Fruit fly (Drosophila melanogaster): Measurements from ENCODE around the gene RanBP3.

The RanBP3 gene

DNA sequence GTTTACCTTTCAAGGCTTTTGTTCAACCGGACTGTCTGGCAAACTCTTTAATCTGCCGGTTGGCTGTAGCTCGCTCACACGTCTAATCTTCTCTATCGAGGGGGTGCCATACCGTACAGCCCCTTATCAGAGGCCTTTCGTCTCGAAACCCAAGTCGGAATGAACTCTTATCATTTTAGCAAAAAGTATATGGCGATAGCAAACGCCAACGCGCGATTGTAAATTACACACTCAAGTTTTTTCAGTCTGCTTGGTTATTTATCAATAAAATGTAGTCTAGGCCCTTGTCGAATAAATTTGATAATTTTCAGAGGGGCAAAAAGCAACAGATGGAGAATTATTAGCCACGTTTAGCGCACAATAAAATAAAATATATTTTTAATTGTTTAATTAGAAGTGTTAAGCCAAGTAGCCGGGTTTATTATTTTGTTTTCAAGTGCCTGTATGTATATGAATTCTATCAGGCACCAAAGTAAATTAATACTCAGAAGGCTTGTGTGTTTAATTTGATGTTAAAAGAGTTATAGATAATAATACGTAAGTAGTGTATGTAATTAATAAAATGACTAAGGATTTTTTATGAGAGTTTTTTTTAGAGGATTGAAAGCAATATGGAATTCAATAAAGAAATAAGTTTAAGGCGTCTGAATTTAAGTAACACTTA is 27.7 kb downstream of the RanBP3 start (continued):
- TF ChIP-seq Nf-YB (GFP tag; optimal IDR thresholded peaks at IDR 0.05) (no peak), kay (GFP tag; optimal IDR thresholded peaks at IDR 0.05) (no peak), chinmo (GFP tag; IDR thresholded peaks at IDR 0.05; ENCODE audit: partially characterized antibody) (0 out of 4 replicates have a peak, but pooled peaks have one; percentile 16), pb (GFP tag; optimal IDR thresholded peaks at IDR 0.05) (no peak), CG8290 (GFP tag; optimal IDR thresholded peaks at IDR 0.05) (no peak), CG8290 (tag; optimal IDR thresholded peaks at IDR 0.05) (peak in 1 of 2 experiments; percentile 8), Trl (optimal IDR thresholded peaks at IDR 0.05) (no peak), Trl (GFP tag; optimal IDR thresholded peaks at IDR 0.05) (no peak), sd (tag; optimal IDR thresholded peaks at IDR 0.05) (peak; percentile 74), HmgZ (tag; optimal IDR thresholded peaks at IDR 0.05) (peak; percentile 2), CG11085 (GFP tag; IDR thresholded peaks at IDR 0.05) (no peak), CG3726 (GFP tag; IDR thresholded peaks at IDR 0.05) (no peak), CG11504 (tag; optimal IDR thresholded peaks at IDR 0.05) (no peak), ab (GFP tag; optimal IDR thresholded peaks at IDR 0.05) (no peak), sug (tag; optimal IDR thresholded peaks at IDR 0.05) (peak; percentile 97), CG18011 (GFP tag; optimal IDR thresholded peaks at IDR 0.05) (no peak), CG3281 (GFP tag; optimal IDR thresholded peaks at IDR 0.05) (no peak), CG10654 (GFP tag; optimal IDR thresholded peaks at IDR 0.05) (no peak), Scr (GFP tag; IDR thresholded peaks at IDR 0.05; ENCODE audit: partially characterized antibody) (no peak), H2.0 (GFP tag; IDR thresholded peaks at IDR 0.05) (no peak), CG7745 (tag; optimal IDR thresholded peaks at IDR 0.05) (no peak), exex (tag; optimal IDR thresholded peaks at IDR 0.05) (peak; percentile 99), CG31388 (GFP tag; optimal IDR thresholded peaks at IDR 0.05) (no peak), stwl (tag; optimal IDR thresholded peaks at IDR 0.05) (no peak), row (GFP tag; IDR thresholded peaks at IDR 0.05) (0 out of 3 replicates have a peak, but pooled peaks have one; percentile 16), CG13775 (GFP tag; optimal IDR thresholded peaks at IDR 0.05) (no peak), Atf-2 (GFP tag; optimal IDR thresholded peaks at IDR 0.05) (no peak), CG34376 (GFP tag; optimal IDR thresholded peaks at IDR 0.05) (peak; percentile 85), Neu2 (GFP tag; optimal IDR thresholded peaks at IDR 0.05; ENCODE audit: borderline replicate concordance) (no peak), Med (GFP tag) (peak; percentile 28), CG32532 (GFP tag; IDR thresholded peaks at IDR 0.05) (no peak), Atf6 (GFP tag; IDR thresholded peaks at IDR 0.05) (0 out of 2 replicates have a peak, but pooled peaks have one; percentile 31), Dll (GFP tag; IDR thresholded peaks at IDR 0.05; ENCODE audit: partially characterized antibody) (no peak), CG15479 (GFP tag; optimal IDR thresholded peaks at IDR 0.05) (peak; percentile 28), CG11696 (GFP tag; IDR thresholded peaks at IDR 0.05) (no peak), D (optimal IDR thresholded peaks at IDR 0.05) (no peak), D (GFP tag; optimal IDR thresholded peaks at IDR 0.05) (no peak), CG10543 (GFP tag; optimal IDR thresholded peaks at IDR 0.05) (peak; percentile 43), cwo (GFP tag; optimal IDR thresholded peaks at IDR 0.05) (peak; percentile 39)

DNA sequence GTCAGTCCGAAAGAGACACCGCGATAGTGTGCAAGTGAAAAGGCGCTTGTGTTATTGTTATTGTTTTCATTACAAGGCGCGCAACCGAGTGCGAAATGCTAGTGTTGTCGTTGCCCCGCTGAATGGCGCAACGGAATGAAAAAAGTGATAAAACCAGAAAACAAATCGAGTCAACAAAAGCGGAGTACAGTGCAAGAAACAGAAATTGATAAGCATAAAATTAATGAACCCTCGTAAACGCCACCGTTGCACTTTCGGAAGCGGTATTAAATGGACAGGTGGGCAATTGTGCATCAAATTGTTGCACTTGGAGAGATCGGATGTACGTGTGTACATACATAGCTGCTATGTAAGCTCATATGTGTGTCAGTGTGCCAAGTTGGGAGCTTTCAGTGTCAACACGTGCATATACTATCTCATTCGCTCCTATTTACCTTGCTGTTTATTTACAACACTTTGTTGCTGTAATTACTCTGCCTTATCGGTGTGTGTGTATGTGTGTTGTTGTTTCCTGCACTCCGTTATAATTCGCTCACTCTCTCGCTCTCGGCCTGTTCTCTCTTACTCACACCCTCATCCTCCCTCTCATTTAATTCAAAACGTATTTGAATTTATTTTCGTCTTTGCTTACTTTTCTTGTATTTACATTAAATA is 29.1 kb downstream of the RanBP3 start:
- TF ChIP-seq CG6272 (GFP tag; IDR thresholded peaks at IDR 0.05) (no peak), CG3163 (GFP tag; optimal IDR thresholded peaks at IDR 0.05) (no peak), vfl (GFP tag; optimal IDR thresholded peaks at IDR 0.05) (no peak), unc-4 (GFP tag; IDR thresholded peaks at IDR 0.05; ENCODE audit: partially characterized antibody) (no peak), Spps (tag; optimal IDR thresholded peaks at IDR 0.05) (no peak), vvl (GFP tag; IDR thresholded peaks at IDR 0.05) (peak; percentile 78), tll (GFP tag; optimal IDR thresholded peaks at IDR 0.05) (no peak), repo (GFP tag; optimal IDR thresholded peaks at IDR 0.05) (peak; percentile 85), odd (GFP tag; optimal IDR thresholded peaks at IDR 0.05) (peak; percentile 12), CG12744 (GFP tag; optimal IDR thresholded peaks at IDR 0.05) (no peak), Ssrp (tag; optimal IDR thresholded peaks at IDR 0.05) (no peak), CG31388 (GFP tag; optimal IDR thresholded peaks at IDR 0.05) (no peak), Rx (GFP tag; IDR thresholded peaks at IDR 0.05) (no peak; the same call in 1 of the 2 replicates), CG1792 (GFP tag; optimal IDR thresholded peaks at IDR 0.05) (no peak)
